Fruit fly (Drosophila melanogaster) whole organism, embryonic: ENCODE results near the gene Usp30.

Experiments
- CG10366 ChIP-seq: fragments of 200-800 bp; sonication (Bioruptor generic); IDR thresholded peaks from 2 replicates; pipeline ENCODE4 v1.3.6; 2022; ENCODE audit warnings: missing biosample characterization, missing genetic modification characterization
- CG11456 ChIP-seq: fragments of 200-800 bp; sonication (Bioruptor generic); IDR thresholded peaks from 3 replicates; pipeline ENCODE4 v1.3.6; 2022; ENCODE audit warnings: missing biosample characterization, missing genetic modification characterization
- CG12769 ChIP-seq: fragments of 200-800 bp; sonication (Bioruptor generic); optimal IDR thresholded peaks from 2 replicates; lab custom pipeline; 2019; ENCODE audit warnings: missing biosample characterization, mild to moderate bottlenecking, missing genetic modification characterization, moderate library complexity
- CG13287 ChIP-seq: fragments of 200-800 bp; sonication (Bioruptor generic); IDR thresholded peaks from 2 replicates; pipeline ENCODE4 v1.3.6; 2022; ENCODE audit warnings: missing biosample characterization, missing genetic modification characterization; ENCODE audit not compliant: partially characterized antibody
- CG14441 ChIP-seq: fragments of 200-800 bp; sonication (Bioruptor generic); IDR thresholded peaks from 2 replicates; pipeline ENCODE4 v1.3.6; 2022; ENCODE audit warnings: missing biosample characterization, missing genetic modification characterization
- CG17361 ChIP-seq: fragments of 200-800 bp; sonication (Bioruptor generic); IDR thresholded peaks from 3 replicates; pipeline ENCODE4 v1.3.6; 2022; ENCODE audit warnings: missing biosample characterization, missing genetic modification characterization
- CG18262 ChIP-seq: fragments of 200-800 bp; optimal IDR thresholded peaks from 3 replicates; lab custom pipeline; 2019; ENCODE audit warnings: missing biosample characterization, mild to moderate bottlenecking, missing genetic modification characterization, moderate library complexity
- CG2678 ChIP-seq: fragments of 200-800 bp; sonication (Bioruptor generic); optimal IDR thresholded peaks from 3 replicates; lab custom pipeline; 2019; ENCODE audit warnings: missing biosample characterization, mild to moderate bottlenecking, missing genetic modification characterization, moderate library complexity
- CG31388 ChIP-seq: fragments of 200-800 bp; sonication (Bioruptor generic); optimal IDR thresholded peaks from 2 replicates; lab custom pipeline; 2016; ENCODE audit warnings: missing biosample characterization, missing genetic modification characterization
- CG32532 ChIP-seq: fragments of 200-800 bp; sonication (Bioruptor generic); IDR thresholded peaks from 2 replicates; pipeline ENCODE4 v1.3.6; 2022; ENCODE audit warnings: missing biosample characterization, missing genetic modification characterization
- CG34422 ChIP-seq: fragments of 200-800 bp; sonication (Bioruptor generic); IDR thresholded peaks from 3 replicates; pipeline ENCODE4 v1.3.6; 2022; ENCODE audit warnings: missing biosample characterization, missing genetic modification characterization
- CG6689 ChIP-seq: fragments of 200-800 bp; sonication (Bioruptor generic); IDR thresholded peaks from 2 replicates; pipeline ENCODE4 v1.3.6; 2022; ENCODE audit warnings: missing biosample characterization, missing genetic modification characterization
- CG7963 ChIP-seq: fragments of 200-800 bp; sonication (Bioruptor generic); IDR thresholded peaks from 3 replicates; pipeline ENCODE4 v1.3.6; 2022; ENCODE audit warnings: missing biosample characterization, missing genetic modification characterization; ENCODE audit not compliant: partially characterized antibody
- CG8388 ChIP-seq: fragments of 200-800 bp; sonication (Bioruptor generic); optimal IDR thresholded peaks from 2 replicates; lab custom pipeline; 2019; ENCODE audit warnings: missing biosample characterization, mild to moderate bottlenecking, missing genetic modification characterization, moderate library complexity
- CG8478 ChIP-seq: fragments of >200 bp; optimal IDR thresholded peaks from 2 replicates; lab custom pipeline; 2018
- D19B ChIP-seq: fragments of 200-800 bp; sonication (Bioruptor generic); optimal IDR thresholded peaks from 2 replicates; lab custom pipeline; 2017; ENCODE audit warnings: missing biosample characterization, mild to moderate bottlenecking, missing genetic modification characterization
- GATAe ChIP-seq: fragments of 200-800 bp; sonication (Bioruptor generic); conservative IDR thresholded peaks from 2 replicates; pipeline ENCODE4 v1.3.6; 2022; ENCODE audit warnings: missing biosample characterization, missing genetic modification characterization
- HLH4C ChIP-seq: fragments of 200-800 bp; sonication (Bioruptor generic); IDR thresholded peaks from 3 replicates; pipeline ENCODE4 v1.3.6; 2022; ENCODE audit warnings: missing biosample characterization, missing genetic modification characterization; ENCODE audit not compliant: partially characterized antibody
- Sox102F ChIP-seq: fragments of 200-800 bp; sonication (Bioruptor generic); optimal IDR thresholded peaks from 2 replicates; lab custom pipeline; 2018; ENCODE audit warnings: missing biosample characterization, mild to moderate bottlenecking, missing genetic modification characterization, moderate library complexity
- Sry-δ ChIP-seq: fragments of 200-800 bp; sonication (Bioruptor generic); optimal IDR thresholded peaks from 2 replicates; lab custom pipeline; 2016; ENCODE audit warnings: missing biosample characterization, missing genetic modification characterization
- abd-A ChIP-seq: fragments of 200-800 bp; sonication (Bioruptor generic); optimal IDR thresholded peaks from 3 replicates; lab custom pipeline; 2019; ENCODE audit warnings: missing biosample characterization, mild to moderate bottlenecking, missing genetic modification characterization, moderate library complexity
- chif ChIP-seq, 2 experiments: fragments of 200-800 bp; sonication (Bioruptor generic); optimal IDR thresholded peaks; 3 replicates each; lab custom pipeline; 2016; ENCODE audit warnings: missing biosample characterization in 2 of 2, missing genetic modification characterization in 2 of 2
- crp ChIP-seq, 2 experiments: fragments of 200-800 bp; sonication (Bioruptor generic); optimal IDR thresholded peaks; 2 replicates in 1 of 2; 3 replicates in 1 of 2; lab custom pipeline; 2017; ENCODE audit warnings: missing biosample characterization in 2 of 2, missing genetic modification characterization in 2 of 2, mild to moderate bottlenecking in 1 of 2, moderate library complexity in 1 of 2
- dm ChIP-seq: fragments of 200-800 bp; sonication (Bioruptor generic); optimal IDR thresholded peaks from 3 replicates; lab custom pipeline; 2016; ENCODE audit warnings: missing biosample characterization, missing genetic modification characterization
- dmrt99B ChIP-seq: fragments of 200-800 bp; sonication (Bioruptor generic); optimal IDR thresholded peaks from 2 replicates; lab custom pipeline; 2018; ENCODE audit warnings: missing biosample characterization, mild to moderate bottlenecking, missing genetic modification characterization, moderate library complexity
- dpn ChIP-seq, 2 experiments: fragments of 200-800 bp; sonication (Bioruptor generic); optimal IDR thresholded peaks; 3 replicates each; lab custom pipeline; 2016; ENCODE audit warnings: missing biosample characterization in 2 of 2, missing genetic modification characterization in 2 of 2
- ems ChIP-seq: fragments of 200-800 bp; sonication (Bioruptor generic); optimal IDR thresholded peaks from 3 replicates; lab custom pipeline; 2016; ENCODE audit warnings: missing biosample characterization, missing genetic modification characterization
- insv ChIP-seq, 2 experiments: fragments of 200-800 bp; sonication (Bioruptor generic); optimal IDR thresholded peaks; 3 replicates each; lab custom pipeline; 2016 to 2018; ENCODE audit warnings: missing biosample characterization in 2 of 2, missing genetic modification characterization in 2 of 2
- inv ChIP-seq: fragments of 200-800 bp; sonication (Bioruptor generic); IDR thresholded peaks from 2 replicates; pipeline ENCODE4 v1.3.6; 2022; ENCODE audit warnings: missing biosample characterization, missing genetic modification characterization; ENCODE audit not compliant: partially characterized antibody
- jumu ChIP-seq: fragments of 200-800 bp; sonication (Bioruptor generic); optimal IDR thresholded peaks from 3 replicates; lab custom pipeline; 2016; ENCODE audit warnings: missing biosample characterization, missing genetic modification characterization
- maf-S ChIP-seq: fragments of 200-800 bp; sonication (Bioruptor generic); optimal IDR thresholded peaks from 2 replicates; lab custom pipeline; 2016; ENCODE audit warnings: missing biosample characterization, missing genetic modification characterization
- mld ChIP-seq: fragments of 200-800 bp; sonication (Bioruptor generic); IDR thresholded peaks from 3 replicates; pipeline ENCODE4 v1.3.6; 2022; ENCODE audit warnings: missing biosample characterization, missing genetic modification characterization; ENCODE audit not compliant: partially characterized antibody
- nmo ChIP-seq: fragments of 200-800 bp; sonication (Bioruptor generic); optimal IDR thresholded peaks from 2 replicates; lab custom pipeline; 2018; ENCODE audit warnings: missing biosample characterization, mild to moderate bottlenecking, missing genetic modification characterization, moderate library complexity
- otp ChIP-seq: fragments of 200-800 bp; sonication (Bioruptor generic); IDR thresholded peaks from 3 replicates; pipeline ENCODE4, ENCODE4 v1.3.6; 2022; ENCODE audit warnings: missing biosample characterization, missing genetic modification characterization
- row ChIP-seq: fragments of 200-800 bp; sonication (Bioruptor generic); IDR thresholded peaks from 3 replicates; pipeline ENCODE4 v1.3.6; 2022; ENCODE audit warnings: missing biosample characterization, missing genetic modification characterization
- sob ChIP-seq: fragments of 200-800 bp; sonication (Bioruptor generic); IDR thresholded peaks from 2 replicates; pipeline ENCODE4 v1.3.6; 2022; ENCODE audit warnings: missing biosample characterization, missing genetic modification characterization
- stwl ChIP-seq: fragments of 200-800 bp; sonication (Bioruptor generic); optimal IDR thresholded peaks from 3 replicates; lab custom pipeline; 2018; ENCODE audit warnings: missing biosample characterization, mild to moderate bottlenecking, missing genetic modification characterization, moderate library complexity
- ttk ChIP-seq: fragments of 200-800 bp; sonication (Bioruptor generic); IDR thresholded peaks from 2 replicates; pipeline ENCODE4 v2.1.2; 2022; ENCODE audit warnings: missing biosample characterization, missing genetic modification characterization
- vvl ChIP-seq: fragments of 200-800 bp; sonication (Bioruptor generic); IDR thresholded peaks from 2 replicates; pipeline ENCODE4 v1.3.6; 2022; ENCODE audit warnings: missing biosample characterization, missing genetic modification characterization

Gene Usp30

DNA sequence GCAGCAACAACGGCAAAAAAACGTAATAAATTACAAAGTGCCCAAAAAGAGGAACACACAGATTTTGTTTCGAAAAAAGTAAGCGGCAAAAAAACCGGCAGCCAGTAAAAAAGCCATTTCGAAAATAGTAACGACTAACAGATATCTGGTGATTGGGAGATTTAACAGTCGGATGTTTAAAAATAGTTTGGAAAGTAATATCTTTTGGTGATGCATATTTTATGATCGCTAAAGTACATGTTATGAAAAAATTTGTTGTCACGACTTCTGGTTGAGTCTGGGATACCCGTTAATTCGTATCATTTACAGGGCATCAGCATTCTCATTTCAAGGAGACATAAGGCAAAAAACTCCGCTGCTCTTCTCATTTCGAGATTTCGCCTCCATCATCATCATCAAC, 43.5 kb upstream of the Usp30 start (continued):
- TF ChIP-seq nmo (GFP tag; lab: Kevin White, UChicago), result peak; percentile 7
- no peak for TF ChIP-seq GATAe (GFP tag; lab: Robert Waterston, UW)
- peak; percentile 33; the same call in 1 of the 2 replicates for TF ChIP-seq CG6689
- TF ChIP-seq inv (GFP tag; lab: Robert Waterston, UW), result no peak
- TF ChIP-seq vvl, result peak; percentile 59
- no peak for TF ChIP-seq crp (GFP tag; optimal IDR thresholded peaks at IDR 0.05; lab: Kevin White, UChicago)
- peak; percentile 14 for TF ChIP-seq ems (GFP tag; lab: Kevin White, UChicago)
- TF ChIP-seq CG32532 (GFP tag; lab: Robert Waterston, UW), result peak; percentile 26; the same call in 1 of the 2 replicates
- no peak for TF ChIP-seq stwl
- peak; percentile 10 for TF ChIP-seq jumu (GFP tag; lab: Kevin White, UChicago)
- TF ChIP-seq CG12769 (tag; lab: Kevin White, UChicago), result peak; percentile 31
- no peak for TF ChIP-seq maf-S (GFP tag; lab: Kevin White, UChicago)
- 0 out of 3 replicates have a peak, but pooled peaks have one; percentile 43 for TF ChIP-seq CG11456 (GFP tag; lab: Robert Waterston, UW)
- peak in 1 of 2 experiments; percentile 1 for TF ChIP-seq chif (GFP tag; optimal IDR thresholded peaks at IDR 0.05; lab: Kevin White, UChicago)
- TF ChIP-seq CG8478 (lab: Kevin White, UChicago), result no peak
- TF ChIP-seq insv (GFP tag; optimal IDR thresholded peaks at IDR 0.05; lab: Kevin White, UChicago), result no peak
- TF ChIP-seq dmrt99B, result peak; percentile 47
- TF ChIP-seq CG7963 (GFP tag; lab: Robert Waterston, UW), result 0 out of 3 replicates have a peak, but pooled peaks have one; percentile 30
- peak; percentile 16 to 28 for TF ChIP-seq dpn (GFP tag; optimal IDR thresholded peaks at IDR 0.05; lab: Kevin White, UChicago)
- no peak for TF ChIP-seq CG34422 (GFP tag; lab: Robert Waterston, UW)
- TF ChIP-seq dm (GFP tag; lab: Kevin White, UChicago), result no peak
- TF ChIP-seq CG10366 (GFP tag; lab: Robert Waterston, UW), result no peak
- TF ChIP-seq Sry-δ, result no peak
- TF ChIP-seq ttk (GFP tag; lab: Robert Waterston, UW), result no peak
- no peak for TF ChIP-seq CG31388
- TF ChIP-seq D19B (GFP tag; lab: Kevin White, UChicago), result peak; percentile 74
- 0 out of 3 replicates have a peak, but pooled peaks have one; percentile 11 for TF ChIP-seq mld (GFP tag; lab: Robert Waterston, UW)
- no peak for TF ChIP-seq CG14441 (GFP tag; lab: Robert Waterston, UW)
- peak; percentile 66; the same call in 1 of the 3 replicates for TF ChIP-seq HLH4C
- TF ChIP-seq CG17361 (GFP tag; lab: Robert Waterston, UW), result 0 out of 3 replicates have a peak, but pooled peaks have one; percentile 13
- peak; percentile 16 for TF ChIP-seq CG18262 (tag; lab: Kevin White, UChicago)
- TF ChIP-seq CG2678 (tag; lab: Kevin White, UChicago), result peak; percentile 20
- no peak for TF ChIP-seq CG8388 (GFP tag; lab: Kevin White, UChicago)
- TF ChIP-seq Sox102F, result peak; percentile 37
- peak; percentile 9; the same call in 1 of the 2 replicates for TF ChIP-seq sob (GFP tag; lab: Robert Waterston, UW)
- 0 out of 3 replicates have a peak, but pooled peaks have one; percentile 37 for TF ChIP-seq otp (GFP tag; lab: Robert Waterston, UW)
- TF ChIP-seq, all 482 proteins: peak for 86

DNA sequence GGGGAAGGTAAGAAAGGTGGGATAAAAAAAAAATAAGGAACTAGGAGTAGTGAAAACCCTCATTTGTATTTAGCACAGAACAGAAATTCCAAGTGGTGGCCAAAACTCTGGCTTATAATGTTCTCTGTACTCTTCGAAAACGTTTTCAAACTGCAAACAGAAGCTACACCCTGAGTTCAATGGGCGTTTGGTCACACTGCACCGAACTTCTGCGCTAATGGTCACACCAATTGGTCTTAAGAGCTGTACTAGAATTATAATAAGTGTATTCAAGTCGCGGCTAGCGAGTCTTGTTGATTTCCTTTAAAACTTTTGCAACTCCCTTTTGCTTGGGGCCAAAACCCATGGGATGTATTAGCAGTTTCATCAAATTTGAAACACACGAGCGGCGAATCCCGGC, 42.5 kb upstream of the Usp30 start:
- peak; percentile 92 for TF ChIP-seq stwl
- no peak for TF ChIP-seq abd-A (tag; lab: Kevin White, UChicago)
- 0 out of 3 replicates have a peak, but pooled peaks have one; percentile 28 for TF ChIP-seq row (GFP tag; lab: Robert Waterston, UW)
- no peak for TF ChIP-seq CG18262 (tag; lab: Kevin White, UChicago)
- TF ChIP-seq CG13287 (GFP tag; lab: Robert Waterston, UW), result 0 out of 2 replicates have a peak, but pooled peaks have one; percentile 6
- TF ChIP-seq CG6689, result no peak
- no peak for TF ChIP-seq dmrt99B
